Fruit fly (Drosophila melanogaster) whole organism, embryonic: ENCODE data around the gene Drsl1.
A peak's percentile ranks its signal among the peaks of the same experiment; 100 is the strongest.

Experiments used
- B-H1 ChIP-seq: fragments of 200-800 bp; sonication (Bioruptor generic); IDR thresholded peaks from 3 replicates; pipeline ENCODE4 v1.3.6; 2022; ENCODE audit warnings: missing biosample characterization, missing genetic modification characterization
- Bgb ChIP-seq: fragments of 200-800 bp; sonication (Bioruptor generic); IDR thresholded peaks from 2 replicates; pipeline ENCODE4 v1.3.6; 2022; ENCODE audit warnings: missing biosample characterization, missing genetic modification characterization; ENCODE audit not compliant: partially characterized antibody
- C15 ChIP-seq: fragments of 200-800 bp; sonication (Bioruptor generic); IDR thresholded peaks from 3 replicates; pipeline ENCODE4 v1.3.6; 2022; ENCODE audit warnings: missing biosample characterization, missing genetic modification characterization
- CG10274 ChIP-seq: fragments of 200-800 bp; sonication (Bioruptor generic); optimal IDR thresholded peaks from 3 replicates; lab custom pipeline; 2017; ENCODE audit warnings: missing biosample characterization, mild to moderate bottlenecking, missing genetic modification characterization
- CG10654 ChIP-seq: fragments of 200-800 bp; sonication (Bioruptor generic); optimal IDR thresholded peaks from 2 replicates; lab custom pipeline; 2016; ENCODE audit warnings: missing biosample characterization, missing genetic modification characterization
- CG12299 ChIP-seq: fragments of 200-800 bp; sonication (Bioruptor generic); optimal IDR thresholded peaks from 2 replicates; lab custom pipeline; 2018; ENCODE audit warnings: missing biosample characterization, mild to moderate bottlenecking, missing genetic modification characterization
- CG12659 ChIP-seq: fragments of 200-800 bp; sonication (Bioruptor generic); optimal IDR thresholded peaks from 3 replicates; lab custom pipeline; 2017; ENCODE audit warnings: mild to moderate bottlenecking, missing biosample characterization, missing genetic modification reagents, missing genetic modification characterization
- CG13296 ChIP-seq: fragments of 200-800 bp; sonication (Bioruptor generic); optimal IDR thresholded peaks from 3 replicates; lab custom pipeline; 2018; ENCODE audit warnings: missing biosample characterization, mild to moderate bottlenecking, missing genetic modification characterization
- CG14860 ChIP-seq: fragments of 200-800 bp; sonication (Bioruptor generic); IDR thresholded peaks from 3 replicates; pipeline ENCODE4 v1.3.6; 2022; ENCODE audit warnings: missing biosample characterization, missing genetic modification characterization; ENCODE audit not compliant: partially characterized antibody
- CG15514 ChIP-seq: fragments of 200-800 bp; sonication (Bioruptor generic); optimal IDR thresholded peaks from 3 replicates; lab custom pipeline; 2017; ENCODE audit warnings: missing biosample characterization, missing genetic modification characterization, mild to moderate bottlenecking, moderate library complexity, missing genetic modification reagents
- CG1602 ChIP-seq: fragments of 200-800 bp; sonication (Bioruptor generic); optimal IDR thresholded peaks from 3 replicates; lab custom pipeline; 2016; ENCODE audit warnings: missing biosample characterization, missing genetic modification characterization
- CG18599 ChIP-seq: fragments of 200-800 bp; sonication (Bioruptor generic); optimal IDR thresholded peaks from 3 replicates; lab custom pipeline; 2017; ENCODE audit warnings: missing biosample characterization, missing genetic modification characterization, mild to moderate bottlenecking, moderate library complexity, missing genetic modification reagents
- CG2712 ChIP-seq: fragments of 200-800 bp; optimal IDR thresholded peaks from 3 replicates; lab custom pipeline; 2019; ENCODE audit warnings: missing biosample characterization, mild to moderate bottlenecking, missing genetic modification characterization, moderate library complexity
- CG30403 ChIP-seq: fragments of 200-800 bp; sonication (Bioruptor generic); optimal IDR thresholded peaks from 3 replicates; lab custom pipeline; 2016; ENCODE audit warnings: missing biosample characterization, missing genetic modification characterization
- CG32532 ChIP-seq: fragments of 200-800 bp; sonication (Bioruptor generic); IDR thresholded peaks from 2 replicates; pipeline ENCODE4 v1.3.6; 2022; ENCODE audit warnings: missing biosample characterization, missing genetic modification characterization
- CG4424 ChIP-seq: fragments of 200-800 bp; sonication (Bioruptor generic); optimal IDR thresholded peaks from 3 replicates; lab custom pipeline; 2016; ENCODE audit warnings: missing biosample characterization, missing genetic modification characterization
- CG4854 ChIP-seq: fragments of 200-800 bp; sonication (Bioruptor generic); optimal IDR thresholded peaks from 2 replicates; lab custom pipeline; 2016; ENCODE audit warnings: missing biosample characterization, missing genetic modification characterization, inconsistent platforms
- CG6272 ChIP-seq: fragments of 200-800 bp; sonication (Bioruptor generic); IDR thresholded peaks from 2 replicates; pipeline ENCODE4 v1.3.6; 2022; ENCODE audit warnings: missing biosample characterization, missing genetic modification characterization
- CG7556 ChIP-seq: fragments of 200-800 bp; sonication (Bioruptor generic); optimal IDR thresholded peaks from 2 replicates; lab custom pipeline; 2017; ENCODE audit warnings: missing biosample characterization, mild to moderate bottlenecking, missing genetic modification characterization
- CG8944 ChIP-seq: fragments of 200-800 bp; sonication (Bioruptor generic); optimal IDR thresholded peaks from 3 replicates; lab custom pipeline; 2016; ENCODE audit warnings: missing biosample characterization, missing genetic modification characterization
- Dp ChIP-seq: fragments of 200-800 bp; sonication (Bioruptor generic); optimal IDR thresholded peaks from 2 replicates; lab custom pipeline; 2018; ENCODE audit warnings: missing biosample characterization, mild to moderate bottlenecking, missing genetic modification characterization, moderate library complexity
- Dref ChIP-seq: fragments of 200-800 bp; sonication (Bioruptor generic); IDR thresholded peaks from 2 replicates; pipeline ENCODE4 v1.3.6; 2022; ENCODE audit warnings: missing biosample characterization, missing genetic modification characterization
- E2f1 ChIP-seq: fragments of 200-800 bp; sonication (Bioruptor generic); IDR thresholded peaks from 2 replicates; pipeline ENCODE4 v1.3.6; 2022; ENCODE audit warnings: missing biosample characterization, missing genetic modification characterization
- Fer1 ChIP-seq: fragments of 200-800 bp; sonication (Bioruptor generic); optimal IDR thresholded peaks from 2 replicates; lab custom pipeline; 2017; ENCODE audit warnings: missing biosample characterization, mild to moderate bottlenecking, missing genetic modification characterization
- HLH54F ChIP-seq: fragments of 200-800 bp; sonication (Bioruptor generic); optimal IDR thresholded peaks from 3 replicates; lab custom pipeline; 2016; ENCODE audit warnings: missing biosample characterization, missing genetic modification characterization
- Hand ChIP-seq: fragments of 200-800 bp; sonication (Bioruptor generic); optimal IDR thresholded peaks from 2 replicates; lab custom pipeline; 2017; ENCODE audit warnings: mild to moderate bottlenecking, missing biosample characterization, missing genetic modification reagents, missing genetic modification characterization
- Hmx ChIP-seq: fragments of 200-800 bp; sonication (Bioruptor generic); optimal IDR thresholded peaks from 2 replicates; lab custom pipeline; 2016; ENCODE audit warnings: missing biosample characterization, missing genetic modification characterization
- Hsf ChIP-seq: fragments of 200-800 bp; sonication (Bioruptor generic); optimal IDR thresholded peaks from 3 replicates; lab custom pipeline; 2016; ENCODE audit warnings: missing biosample characterization, missing genetic modification characterization
- Lpt ChIP-seq: fragments of >200 bp; optimal IDR thresholded peaks from 2 replicates; lab custom pipeline; 2018; ENCODE audit warnings: missing biosample characterization, missing genetic modification characterization
- MTF-1 ChIP-seq: fragments of 200-800 bp; sonication (Bioruptor generic); optimal IDR thresholded peaks from 2 replicates; lab custom pipeline; 2018; ENCODE audit warnings: missing biosample characterization, mild to moderate bottlenecking, missing genetic modification characterization, borderline replicate concordance
- NFAT ChIP-seq: fragments of 200-800 bp; sonication (Bioruptor generic); IDR thresholded peaks from 2 replicates; pipeline ENCODE4 v1.3.6; 2022; ENCODE audit warnings: missing biosample characterization, missing genetic modification characterization
- Nf-YA ChIP-seq: fragments of 200-800 bp; sonication (Bioruptor generic); IDR thresholded peaks from 2 replicates; pipeline ENCODE4 v1.3.6; 2022; ENCODE audit warnings: missing biosample characterization, missing genetic modification characterization
- ac ChIP-seq: fragments of 200-800 bp; sonication (Bioruptor generic); optimal IDR thresholded peaks from 3 replicates; lab custom pipeline; 2017; ENCODE audit warnings: missing biosample characterization, mild to moderate bottlenecking, missing genetic modification characterization
- ase ChIP-seq: fragments of 200-800 bp; sonication (Bioruptor generic); IDR thresholded peaks from 3 replicates; pipeline ENCODE4 v1.3.6; 2022; ENCODE audit warnings: missing biosample characterization, missing genetic modification characterization
- ash1 ChIP-seq: fragments of 200-800 bp; sonication (Bioruptor generic); optimal IDR thresholded peaks from 2 replicates; lab custom pipeline; 2018; ENCODE audit warnings: missing biosample characterization, mild to moderate bottlenecking, missing genetic modification characterization
- chm ChIP-seq: fragments of 200-800 bp; sonication (Bioruptor generic); IDR thresholded peaks from 2 replicates; pipeline ENCODE4 v1.3.6; 2022; ENCODE audit warnings: missing biosample characterization, missing genetic modification characterization
- crp ChIP-seq, 2 experiments: fragments of 200-800 bp; sonication (Bioruptor generic); optimal IDR thresholded peaks; 2 replicates in 1 of 2; 3 replicates in 1 of 2; lab custom pipeline; 2017; ENCODE audit warnings: missing biosample characterization in 2 of 2, missing genetic modification characterization in 2 of 2, mild to moderate bottlenecking in 1 of 2, moderate library complexity in 1 of 2
- dmrt99B ChIP-seq: fragments of 200-800 bp; sonication (Bioruptor generic); optimal IDR thresholded peaks from 2 replicates; lab custom pipeline; 2018; ENCODE audit warnings: missing biosample characterization, mild to moderate bottlenecking, missing genetic modification characterization, moderate library complexity
- gcm2 ChIP-seq: fragments of 200-800 bp; sonication (Bioruptor generic); optimal IDR thresholded peaks from 2 replicates; lab custom pipeline; 2016; ENCODE audit warnings: missing biosample characterization, missing genetic modification characterization
- gem ChIP-seq: fragments of 200-800 bp; sonication (Bioruptor generic); optimal IDR thresholded peaks from 2 replicates; lab custom pipeline; 2019; ENCODE audit warnings: missing biosample characterization, mild to moderate bottlenecking, missing genetic modification characterization, moderate library complexity
- hkb ChIP-seq, 2 experiments: fragments of 200-800 bp in 1 of 2; fragments of >200 bp in 1 of 2; sonication (Bioruptor generic) in 1 of 2; IDR thresholded peaks in 1 of 2; optimal IDR thresholded peaks in 1 of 2; 2 replicates each; pipeline versions ENCODE4 v1.3.6 to Lab custom; 2017 to 2022; ENCODE audit warnings: missing biosample characterization in 1 of 2, missing genetic modification characterization in 1 of 2
- insv ChIP-seq, 2 experiments: fragments of 200-800 bp; sonication (Bioruptor generic); optimal IDR thresholded peaks; 3 replicates each; lab custom pipeline; 2016 to 2018; ENCODE audit warnings: missing biosample characterization in 2 of 2, missing genetic modification characterization in 2 of 2
- lab ChIP-seq: fragments of 200-800 bp; sonication (Bioruptor generic); optimal IDR thresholded peaks from 3 replicates; lab custom pipeline; 2017; ENCODE audit warnings: missing biosample characterization, missing genetic modification characterization, mild to moderate bottlenecking, moderate library complexity, missing genetic modification reagents
- lbe ChIP-seq: fragments of 200-800 bp; sonication (Bioruptor generic); optimal IDR thresholded peaks from 2 replicates; lab custom pipeline; 2016; ENCODE audit warnings: missing biosample characterization, mild to moderate bottlenecking, missing genetic modification characterization
- org-1 ChIP-seq: fragments of 200-800 bp; sonication (Bioruptor generic); optimal IDR thresholded peaks from 2 replicates; lab custom pipeline; 2017; ENCODE audit warnings: missing biosample characterization, missing genetic modification characterization
- salm ChIP-seq: fragments of 200-800 bp; sonication (Bioruptor generic); optimal IDR thresholded peaks from 2 replicates; lab custom pipeline; 2018; ENCODE audit warnings: missing biosample characterization, mild to moderate bottlenecking, missing genetic modification characterization
- sim ChIP-seq: fragments of 200-800 bp; sonication (Bioruptor generic); IDR thresholded peaks from 2 replicates; pipeline ENCODE4 v1.3.6; 2022; ENCODE audit warnings: missing biosample characterization, missing genetic modification characterization
- tna ChIP-seq: fragments of 200-800 bp; sonication (Bioruptor generic); IDR thresholded peaks from 2 replicates; pipeline ENCODE4 v1.3.6; 2022; ENCODE audit warnings: missing biosample characterization, missing genetic modification characterization; ENCODE audit not compliant: partially characterized antibody
- unc-4 ChIP-seq: fragments of 200-800 bp; sonication (Bioruptor generic); IDR thresholded peaks from 2 replicates; pipeline ENCODE4 v1.3.6; 2022; ENCODE audit warnings: missing biosample characterization, missing genetic modification characterization; ENCODE audit not compliant: partially characterized antibody
- zfh2 ChIP-seq: fragments of 200-800 bp; sonication (Bioruptor generic); optimal IDR thresholded peaks from 2 replicates; lab custom pipeline; 2016; ENCODE audit warnings: missing biosample characterization, missing genetic modification characterization

Drsl1 gene

dm6 chr3L:3300345-3300744 is 35.2 kb downstream of the Drsl1 start (continued):
- TF ChIP-seq CG6272 (GFP tag; lab: Robert Waterston, UW) (no peak), CG4854 (GFP tag; lab: Kevin White, UChicago) (no peak), Nf-YA (GFP tag; lab: Robert Waterston, UW) (no peak), gem (tag; lab: Kevin White, UChicago) (peak; percentile 81), unc-4 (GFP tag; lab: Robert Waterston, UW) (no peak), CG12299 (tag; lab: Kevin White, UChicago) (peak; percentile 0), crp (GFP tag; optimal IDR thresholded peaks at IDR 0.05; lab: Kevin White, UChicago) (no peak), insv (GFP tag; optimal IDR thresholded peaks at IDR 0.05; lab: Kevin White, UChicago) (no peak), Lpt (GFP tag; lab: Kevin White, UChicago) (no peak), ac (GFP tag; lab: Kevin White, UChicago) (no peak), ash1 (GFP tag; lab: Kevin White, UChicago) (no peak), CG15514 (GFP tag; lab: Kevin White, UChicago) (peak; percentile 27), CG10274 (no peak), CG14860 (no peak), MTF-1 (GFP tag; lab: Kevin White, UChicago) (peak; percentile 22), CG1602 (GFP tag; lab: Kevin White, UChicago) (peak; percentile 29), zfh2 (no peak), Hand (GFP tag; lab: Kevin White, UChicago) (no peak), CG18599 (GFP tag; lab: Kevin White, UChicago) (peak; percentile 61), hkb (optimal IDR thresholded peaks at IDR 0.05; lab: Kevin White, UChicago) (no peak), hkb (GFP tag; IDR thresholded peaks at IDR 0.05; lab: Robert Waterston, UW) (peak; percentile 89), tna (GFP tag; lab: Robert Waterston, UW) (no peak), B-H1 (GFP tag; lab: Robert Waterston, UW) (peak; percentile 74), CG4424 (GFP tag; lab: Kevin White, UChicago) (peak; percentile 66), CG10654 (peak; percentile 49), C15 (0 out of 3 replicates have a peak, but pooled peaks have one; percentile 55), Hsf (peak; percentile 46), lbe (GFP tag; lab: Kevin White, UChicago) (no peak), Fer1 (GFP tag; lab: Kevin White, UChicago) (no peak), CG13296 (GFP tag; lab: Kevin White, UChicago) (no peak), Dp (GFP tag; lab: Kevin White, UChicago) (no peak), CG32532 (GFP tag; lab: Robert Waterston, UW) (no peak), salm (tag; lab: Kevin White, UChicago) (peak; percentile 39), HLH54F (no peak), E2f1 (GFP tag; lab: Robert Waterston, UW) (no peak), gcm2 (GFP tag; lab: Kevin White, UChicago) (no peak), chm (GFP tag; lab: Robert Waterston, UW) (peak; percentile 75; the same call in 1 of the 2 replicates), lab (GFP tag; lab: Kevin White, UChicago) (peak; percentile 71), sim (GFP tag; lab: Robert Waterston, UW) (0 out of 2 replicates have a peak, but pooled peaks have one; percentile 55), dmrt99B (peak; percentile 83), CG7556 (peak; percentile 53), CG2712 (tag; lab: Kevin White, UChicago) (peak; percentile 73), org-1 (peak; percentile 25), CG12659 (GFP tag; lab: Kevin White, UChicago) (peak; percentile 7), Bgb (GFP tag; lab: Robert Waterston, UW) (no peak), Dref (no peak), CG8944 (GFP tag; lab: Kevin White, UChicago) (no peak), NFAT (GFP tag; lab: Robert Waterston, UW) (no peak), Hmx (no peak), CG30403 (peak; percentile 55), ase (GFP tag; lab: Robert Waterston, UW) (peak; percentile 46; the same call in 1 of the 3 replicates)
